Worm (Caenorhabditis elegans): Measurements from ENCODE around the gene npp-10.

DNA sequence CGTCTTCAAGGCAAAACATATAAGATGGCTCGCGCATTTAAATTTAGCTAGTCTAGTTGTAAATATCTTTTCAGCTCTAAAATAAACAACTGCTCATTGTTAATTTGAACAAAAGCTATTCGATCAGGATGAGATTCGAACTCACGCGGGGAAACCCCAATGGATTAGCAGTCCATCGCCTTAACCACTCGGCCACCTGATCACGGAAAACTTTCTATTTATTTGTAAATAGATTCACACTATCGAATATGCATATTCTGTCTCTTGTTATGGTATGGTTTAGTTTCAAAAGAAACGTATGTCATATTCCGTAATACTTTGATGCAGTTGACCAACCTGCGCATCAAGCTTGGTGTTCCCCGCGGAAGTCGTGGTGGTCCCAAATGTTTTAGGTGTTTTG lies 36.8 kb upstream of the npp-10 start:
- TF ChIP-seq tbx-11 (GFP tag; IDR thresholded peaks at IDR 0.05) (no peak), tbx-37 (GFP tag; conservative IDR thresholded peaks at IDR 0.05) (no peak), hmg-4 (GFP tag; optimal IDR thresholded peaks at IDR 0.05) (no peak), ama-1 (optimal IDR thresholded peaks at IDR 0.05) (no peak), sea-1 (GFP tag; conservative IDR thresholded peaks at IDR 0.05) (no peak), ets-7 (tag; optimal IDR thresholded peaks at IDR 0.05) (no peak), aly-1 (tag; optimal IDR thresholded peaks at IDR 0.05) (no peak), hmbx-1 (tag; optimal IDR thresholded peaks at IDR 0.05) (no peak), tra-4 (tag; optimal IDR thresholded peaks at IDR 0.05) (no peak), flt-1 (GFP tag; IDR thresholded peaks at IDR 0.05) (no peak), pes-1 (GFP tag; IDR thresholded peaks at IDR 0.05) (no peak), ceh-36 (tag; optimal IDR thresholded peaks at IDR 0.05) (no peak)

All from whole organism, early embryonic.